Worm (Caenorhabditis elegans): ENCODE measurements around the gene srd-46.
A peak's percentile ranks its signal among the peaks of the same experiment; 100 is the strongest.

Gene srd-46

ce11 chrX:12348329-12348728 lies 16.4 kb downstream of the srd-46 start, which contains the start of gene F42F12.14:
F42F12.14 (plus strand) TSS chrX:12348629.
- TF ChIP-seq hpl-2 (GFP tag; optimal IDR thresholded peaks at IDR 0.05) (no peak), ama-1 (optimal IDR thresholded peaks at IDR 0.05) (no peak), aly-2 (tag; optimal IDR thresholded peaks at IDR 0.05) (no peak), dsc-1 (tag; optimal IDR thresholded peaks at IDR 0.05) (no peak), snu-23 (GFP tag; optimal IDR thresholded peaks at IDR 0.05) (no peak), egl-27 (tag; optimal IDR thresholded peaks at IDR 0.05) (no peak), unc-30 (tag; optimal IDR thresholded peaks at IDR 0.05) (no peak), mep-1 (tag; optimal IDR thresholded peaks at IDR 0.05) (no peak), rnt-1 (tag; optimal IDR thresholded peaks at IDR 0.05) (no peak), F16B12.6 (tag; optimal IDR thresholded peaks at IDR 0.05) (no peak), nhr-77 (tag; optimal IDR thresholded peaks at IDR 0.05) (no peak), egl-13 (tag; optimal IDR thresholded peaks at IDR 0.05) (no peak), snpc-4 (tag; optimal IDR thresholded peaks at IDR 0.05) (no peak), zip-4 (GFP tag; optimal IDR thresholded peaks at IDR 0.05) (no peak)

ce11 chrX:12350207-12350606 lies 18.3 kb downstream of the srd-46 start, which contains the start of gene F42F12.3:
F42F12.3 (plus strand) TSS chrX:12350578.
- no peak for TF ChIP-seq grh-1 (GFP tag; IDR thresholded peaks at IDR 0.05)
- no peak for TF ChIP-seq nhr-20 (tag; optimal IDR thresholded peaks at IDR 0.05)
- TF ChIP-seq nhr-12 (tag; optimal IDR thresholded peaks at IDR 0.05), result no peak
- TF ChIP-seq snu-23 (GFP tag; optimal IDR thresholded peaks at IDR 0.05), result no peak
- no peak for TF ChIP-seq egl-27 (tag; optimal IDR thresholded peaks at IDR 0.05)
- no peak for TF ChIP-seq pqm-1 (tag; optimal IDR thresholded peaks at IDR 0.05)
- TF ChIP-seq lin-14 (GFP tag; optimal IDR thresholded peaks at IDR 0.05), result peak; percentile 28
- TF ChIP-seq lin-35 (GFP tag; optimal IDR thresholded peaks at IDR 0.05), result no peak

- TF ChIP-seq rnt-1 (tag; optimal IDR thresholded peaks at IDR 0.05), result no peak
- TF ChIP-seq dsc-1 (tag; optimal IDR thresholded peaks at IDR 0.05), result no peak
- TF ChIP-seq sptf-1 (tag; optimal IDR thresholded peaks at IDR 0.05), result no peak
- no peak for TF ChIP-seq hpl-2 (GFP tag; optimal IDR thresholded peaks at IDR 0.05)
- TF ChIP-seq nhr-85 (tag), result peak; percentile 51
Observed at ce11 chrX:12352872-12353271, 21.0 kb downstream of the srd-46 start, which contains the start of gene F42F12.4. F42F12.4 (minus strand) TSS chrX:12352947.

ce11 chrX:12356581-12356980 lies 24.7 kb downstream of the srd-46 start, which contains the start of gene nspc-12:
nspc-12 (minus strand) TSS chrX:12356681.
- TF ChIP-seq isw-1 (GFP tag; IDR thresholded peaks at IDR 0.05) (no peak), lin-13 (GFP tag; optimal IDR thresholded peaks at IDR 0.05) (no peak), dpl-1 (GFP tag; optimal IDR thresholded peaks at IDR 0.05) (no peak), mab-9 (GFP tag; IDR thresholded peaks at IDR 0.05) (no peak), nhr-20 (tag; optimal IDR thresholded peaks at IDR 0.05) (no peak), irx-1 (tag; optimal IDR thresholded peaks at IDR 0.05) (no peak), lin-39 (tag; optimal IDR thresholded peaks at IDR 0.05) (no peak), F16B12.6 (tag; optimal IDR thresholded peaks at IDR 0.05) (no peak), nhr-237 (tag; optimal IDR thresholded peaks at IDR 0.05) (no peak), rnt-1 (tag; optimal IDR thresholded peaks at IDR 0.05) (no peak), ztf-11 (tag; optimal IDR thresholded peaks at IDR 0.05) (no peak)

- no peak for TF ChIP-seq snpc-4 (tag; optimal IDR thresholded peaks at IDR 0.05)
- no peak for TF ChIP-seq ets-5 (GFP tag; IDR thresholded peaks at IDR 0.05)
- TF ChIP-seq lin-13 (GFP tag; optimal IDR thresholded peaks at IDR 0.05), result no peak
- no peak for TF ChIP-seq mdl-1 (tag; optimal IDR thresholded peaks at IDR 0.05)
- TF ChIP-seq grh-1 (GFP tag; IDR thresholded peaks at IDR 0.05), result no peak
- TF ChIP-seq egl-13 (tag; optimal IDR thresholded peaks at IDR 0.05), result no peak
- TF ChIP-seq fkh-8 (tag; optimal IDR thresholded peaks at IDR 0.05), result no peak
- TF ChIP-seq nhr-47 (tag; optimal IDR thresholded peaks at IDR 0.05), result no peak
- no peak for TF ChIP-seq nhr-77 (tag; optimal IDR thresholded peaks at IDR 0.05)
- TF ChIP-seq unc-86 (tag; optimal IDR thresholded peaks at IDR 0.05), result no peak
- no peak for TF ChIP-seq snu-23 (GFP tag; optimal IDR thresholded peaks at IDR 0.05)
Observed at ce11 chrX:12357127-12357526, 25.2 kb downstream of the srd-46 start, which contains the start of gene nspc-13. nspc-13 (plus strand) TSS chrX:12357427.
